Fruit fly (Drosophila melanogaster): ENCODE results near the gene aspr.
"Not testable (repeated sequence)": the region's sequence is repeated elsewhere in the genome, so short reads cannot be mapped to it uniquely, and the experiment has no call there.

- not testable (repeated sequence) for TF ChIP-seq Sox15, CG6854, Lpt, Smox, net, salr, OdsH, Hr38, spab (GFP tag; optimal IDR thresholded peaks at IDR 0.05)
Observed at dm6 chrX:20186387-20186786, 38.5 kb downstream of the aspr start, which contains the start of gene Sdic2.
